Worm (Caenorhabditis elegans) whole organism, L2 larva: ENCODE measurements around the gene F49C12.2.
"Not testable (repeated sequence)": the region's sequence is repeated elsewhere in the genome, so short reads cannot be mapped to it uniquely, and the experiment has no call there.

Experiments used
- ceh-82 ChIP-seq: fragments of 150-350 bp; optimal IDR thresholded peaks from 2 replicates; lab custom pipeline; 2014; ENCODE audit warnings: missing biosample characterization, missing genetic modification characterization
- dmd-4 ChIP-seq: sonication (generic microtip); optimal IDR thresholded peaks from 2 replicates; lab custom pipeline; 2017; ENCODE audit warnings: missing biosample characterization, missing genetic modification characterization
- egl-27 ChIP-seq: sonication (generic microtip); optimal IDR thresholded peaks from 3 replicates; lab custom pipeline; 2017; ENCODE audit warnings: missing biosample characterization, missing genetic modification reagents, missing genetic modification characterization
- mbf-1 ChIP-seq: sonication (generic microtip); optimal IDR thresholded peaks from 2 replicates; lab custom pipeline; 2017; ENCODE audit warnings: missing biosample characterization, missing genetic modification characterization
- nhr-6 ChIP-seq: fragments of 150-350 bp; optimal IDR thresholded peaks from 2 replicates; lab custom pipeline; 2014; ENCODE audit warnings: missing biosample characterization, missing genetic modification characterization
- peb-1 ChIP-seq: fragments of 150-350 bp; optimal IDR thresholded peaks from 2 replicates; lab custom pipeline; 2014; ENCODE audit warnings: missing biosample characterization, missing genetic modification characterization
- ztf-1 ChIP-seq: fragments of 200-800 bp; sonication (Bioruptor generic); conservative IDR thresholded peaks from 2 replicates; pipeline ENCODE4 v1.3.6; 2022; ENCODE audit warnings: missing genetic modification characterization, missing compliant biosample characterization
- ztf-4 ChIP-seq: fragments of 150-350 bp; optimal IDR thresholded peaks from 2 replicates; lab custom pipeline; 2014; ENCODE audit warnings: missing biosample characterization, missing genetic modification characterization

Gene F49C12.2

ce11 chrIV:9251079-9251478 lies 48.0 kb downstream of the F49C12.2 start, which contains the start of gene Y11D7A.8:
TSS of gene Y11D7A.8 (plus strand) at chrIV:9251379.
- TF ChIP-seq mbf-1 (tag; lab: Kevin White, UChicago) (no peak), egl-27 (tag; lab: Kevin White, UChicago) (no peak), ztf-1 (no peak), nhr-6 (no peak), peb-1 (no peak)

DNA sequence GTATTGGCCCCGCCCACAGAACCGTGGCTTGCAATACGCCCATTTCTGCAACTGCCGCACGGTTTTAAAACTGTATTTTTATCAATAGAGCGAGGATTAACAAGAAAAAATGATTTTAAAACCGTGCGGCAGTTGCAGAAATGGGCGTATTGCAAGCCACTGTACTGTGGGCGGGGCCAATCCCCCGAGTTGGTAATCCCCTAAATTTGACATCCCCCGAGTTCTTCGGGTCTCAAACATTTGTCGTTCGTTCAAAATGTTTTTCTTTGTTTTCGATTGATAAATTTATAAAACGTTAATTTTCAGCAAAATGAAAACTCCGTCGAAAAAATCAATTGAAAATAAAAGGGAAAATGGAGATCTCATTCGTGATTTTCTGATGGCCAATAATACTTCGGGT lies 49.8 kb downstream of the F49C12.2 start, which contains the start of gene Y11D7A.7:
Y11D7A.7 (plus strand) TSS at position 301 of the 400 bp plus-strand sequence.
- TF ChIP-seq ceh-82; dmd-4; ztf-4 (tag; lab: Kevin White, UChicago): not testable (repeated sequence)
- TF ChIP-seq, all 48 proteins: peak for 0; not testable (repeated sequence) for 48
